Fruit fly (Drosophila melanogaster) whole organism, embryonic: ENCODE measurements around the gene CG16903.

ENCODE experiments used
- CG10654 ChIP-seq: fragments of 200-800 bp; sonication (Bioruptor generic); optimal IDR thresholded peaks from 2 replicates; lab custom pipeline; 2016; ENCODE audit warnings: missing biosample characterization, missing genetic modification characterization
- CG11456 ChIP-seq: fragments of 200-800 bp; sonication (Bioruptor generic); IDR thresholded peaks from 3 replicates; pipeline ENCODE4 v1.3.6; 2022; ENCODE audit warnings: missing biosample characterization, missing genetic modification characterization
- CG11560 ChIP-seq: fragments of 200-800 bp; sonication (Bioruptor generic); IDR thresholded peaks from 3 replicates; pipeline ENCODE4 v1.3.6; 2022; ENCODE audit warnings: missing biosample characterization, missing genetic modification characterization
- CG13123 ChIP-seq: fragments of 200-800 bp; sonication (Bioruptor generic); optimal IDR thresholded peaks from 2 replicates; lab custom pipeline; 2016; ENCODE audit warnings: missing biosample characterization, missing genetic modification characterization
- CG14710 ChIP-seq: fragments of 200-800 bp; sonication (Bioruptor generic); optimal IDR thresholded peaks from 3 replicates; lab custom pipeline; 2019; ENCODE audit warnings: missing biosample characterization, mild to moderate bottlenecking, missing genetic modification characterization, moderate library complexity
- CG15073 ChIP-seq: fragments of 200-800 bp; sonication (Bioruptor generic); optimal IDR thresholded peaks from 2 replicates; lab custom pipeline; 2016; ENCODE audit warnings: missing biosample characterization, missing genetic modification characterization
- CG16863 ChIP-seq: fragments of 200-800 bp; sonication (Bioruptor generic); optimal IDR thresholded peaks from 3 replicates; lab custom pipeline; 2016; ENCODE audit warnings: missing biosample characterization, missing genetic modification characterization
- CG1832 ChIP-seq: fragments of 200-800 bp; sonication (Bioruptor generic); optimal IDR thresholded peaks from 2 replicates; lab custom pipeline; 2017; ENCODE audit warnings: missing biosample characterization, mild to moderate bottlenecking, missing genetic modification characterization, inconsistent platforms
- CG33213 ChIP-seq: fragments of 200-800 bp; sonication (Bioruptor generic); optimal IDR thresholded peaks from 3 replicates; lab custom pipeline; 2016; ENCODE audit warnings: missing biosample characterization, missing genetic modification characterization
- CG4282 ChIP-seq: fragments of 200-800 bp; sonication (Bioruptor generic); optimal IDR thresholded peaks from 2 replicates; lab custom pipeline; 2016; ENCODE audit warnings: missing biosample characterization, missing genetic modification characterization
- CG4854 ChIP-seq: fragments of 200-800 bp; sonication (Bioruptor generic); optimal IDR thresholded peaks from 2 replicates; lab custom pipeline; 2016; ENCODE audit warnings: missing biosample characterization, missing genetic modification characterization, inconsistent platforms
- CG6813 ChIP-seq: fragments of 200-800 bp; sonication (Bioruptor generic); optimal IDR thresholded peaks from 2 replicates; lab custom pipeline; 2017; ENCODE audit warnings: missing biosample characterization, missing genetic modification characterization, mild to moderate bottlenecking, moderate library complexity, missing genetic modification reagents
- CG7839 ChIP-seq: fragments of 200-800 bp; sonication (Bioruptor generic); optimal IDR thresholded peaks from 3 replicates; lab custom pipeline; 2018; ENCODE audit warnings: missing biosample characterization, mild to moderate bottlenecking, missing genetic modification characterization, moderate library complexity
- CG8290 ChIP-seq, 3 experiments: fragments of 200-800 bp; sonication (Bioruptor generic); optimal IDR thresholded peaks; 2 replicates each; lab custom pipeline; 2016 to 2019; ENCODE audit warnings: missing biosample characterization in 3 of 3, missing genetic modification characterization in 3 of 3, mild to moderate bottlenecking in 2 of 3, moderate library complexity in 1 of 3
- Chrac-16 ChIP-seq: fragments of 200-800 bp; sonication (Bioruptor generic); optimal IDR thresholded peaks from 3 replicates; lab custom pipeline; 2016; ENCODE audit warnings: missing biosample characterization, missing genetic modification characterization
- CoRest ChIP-seq: fragments of 200-800 bp; sonication (Bioruptor generic); optimal IDR thresholded peaks from 3 replicates; lab custom pipeline; 2018; ENCODE audit warnings: missing biosample characterization, mild to moderate bottlenecking, missing genetic modification characterization, moderate library complexity
- Dbx ChIP-seq: fragments of 200-800 bp; sonication (Bioruptor generic); IDR thresholded peaks from 3 replicates; pipeline ENCODE4 v1.3.6; 2022; ENCODE audit warnings: missing biosample characterization, missing genetic modification characterization
- Dfd ChIP-seq, 2 experiments: fragments of >200 bp; optimal IDR thresholded peaks; 2 replicates each; lab custom pipeline; 2017; ENCODE audit warnings: missing biosample characterization in 2 of 2, missing genetic modification characterization in 2 of 2
- Dip3 ChIP-seq: fragments of 200-800 bp; sonication (Bioruptor generic); optimal IDR thresholded peaks from 3 replicates; lab custom pipeline; 2016; ENCODE audit warnings: missing biosample characterization, missing genetic modification characterization
- Dp ChIP-seq: fragments of 200-800 bp; sonication (Bioruptor generic); optimal IDR thresholded peaks from 2 replicates; lab custom pipeline; 2018; ENCODE audit warnings: missing biosample characterization, mild to moderate bottlenecking, missing genetic modification characterization, moderate library complexity
- Eip74EF ChIP-seq, 2 experiments: fragments of 200-800 bp in 1 of 2; fragments of >200 bp in 1 of 2; sonication (Bioruptor generic) in 1 of 2; optimal IDR thresholded peaks; 2 replicates each; lab custom pipeline; 2017 to 2019; ENCODE audit warnings: missing biosample characterization in 2 of 2, missing genetic modification characterization in 2 of 2, mild to moderate bottlenecking in 1 of 2, moderate library complexity in 1 of 2
- Fer3 ChIP-seq: fragments of 200-800 bp; sonication (Bioruptor generic); optimal IDR thresholded peaks from 2 replicates; lab custom pipeline; 2018; ENCODE audit warnings: missing biosample characterization, mild to moderate bottlenecking, missing genetic modification characterization, moderate library complexity
- Gsc ChIP-seq: fragments of 200-800 bp; sonication (Bioruptor generic); IDR thresholded peaks from 2 replicates; pipeline ENCODE4 v1.3.6; 2022; ENCODE audit warnings: missing biosample characterization, missing genetic modification characterization
- Hmr ChIP-seq: fragments of 200-800 bp; sonication (Bioruptor generic); optimal IDR thresholded peaks from 3 replicates; lab custom pipeline; 2017; ENCODE audit warnings: mild to moderate bottlenecking, missing biosample characterization, missing genetic modification reagents, missing genetic modification characterization
- Hr78 ChIP-seq, 2 experiments: fragments of 200-800 bp in 1 of 2; fragments of >200 bp in 1 of 2; sonication (Bioruptor generic) in 1 of 2; optimal IDR thresholded peaks; 2 replicates each; lab custom pipeline; 2017 to 2019; ENCODE audit warnings: missing biosample characterization in 2 of 2, missing genetic modification characterization in 2 of 2, mild to moderate bottlenecking in 1 of 2, moderate library complexity in 1 of 2
- MESR4 ChIP-seq: fragments of 200-800 bp; sonication (Bioruptor generic); optimal IDR thresholded peaks from 2 replicates; lab custom pipeline; 2018; ENCODE audit warnings: missing biosample characterization, mild to moderate bottlenecking, missing genetic modification characterization, moderate library complexity
- NFAT ChIP-seq: fragments of 200-800 bp; sonication (Bioruptor generic); IDR thresholded peaks from 2 replicates; pipeline ENCODE4 v1.3.6; 2022; ENCODE audit warnings: missing biosample characterization, missing genetic modification characterization
- Ravus ChIP-seq: fragments of 200-800 bp; sonication (Bioruptor generic); IDR thresholded peaks from 2 replicates; pipeline ENCODE4 v1.3.6; 2022; ENCODE audit warnings: missing biosample characterization, missing genetic modification characterization
- Six4 ChIP-seq: fragments of 200-800 bp; sonication (Bioruptor generic); optimal IDR thresholded peaks from 2 replicates; lab custom pipeline; 2016; ENCODE audit warnings: missing biosample characterization, missing genetic modification characterization
- Trl ChIP-seq, 3 experiments: fragments of >200 bp in 2 of 3; fragments of 200-800 bp in 1 of 3; sonication (Bioruptor generic) in 1 of 3; optimal IDR thresholded peaks; 2 replicates in 1 of 3; 3 replicates in 2 of 3; lab custom pipeline; 2016 to 2017; ENCODE audit warnings: missing biosample characterization in 1 of 3, missing genetic modification characterization in 1 of 3
- abd-A ChIP-seq: fragments of 200-800 bp; sonication (Bioruptor generic); optimal IDR thresholded peaks from 3 replicates; lab custom pipeline; 2019; ENCODE audit warnings: missing biosample characterization, mild to moderate bottlenecking, missing genetic modification characterization, moderate library complexity
- amos ChIP-seq: fragments of 200-800 bp; sonication (Bioruptor generic); IDR thresholded peaks from 2 replicates; pipeline ENCODE4 v1.3.6; 2022; ENCODE audit warnings: missing biosample characterization, missing genetic modification characterization; ENCODE audit not compliant: partially characterized antibody
- ase ChIP-seq: fragments of 200-800 bp; sonication (Bioruptor generic); IDR thresholded peaks from 3 replicates; pipeline ENCODE4 v1.3.6; 2022; ENCODE audit warnings: missing biosample characterization, missing genetic modification characterization
- chif ChIP-seq, 2 experiments: fragments of 200-800 bp; sonication (Bioruptor generic); optimal IDR thresholded peaks; 3 replicates each; lab custom pipeline; 2016; ENCODE audit warnings: missing biosample characterization in 2 of 2, missing genetic modification characterization in 2 of 2
- ci ChIP-seq: fragments of 200-800 bp; sonication (Bioruptor generic); IDR thresholded peaks from 3 replicates; pipeline ENCODE4 v1.3.6; 2022; ENCODE audit warnings: missing biosample characterization, missing genetic modification characterization
- croc ChIP-seq: fragments of 200-800 bp; sonication (Bioruptor generic); conservative IDR thresholded peaks from 3 replicates; pipeline ENCODE4 v1.3.6; 2022; ENCODE audit warnings: missing biosample characterization, missing genetic modification characterization
- dati ChIP-seq: fragments of 200-800 bp; sonication (Bioruptor generic); IDR thresholded peaks from 2 replicates; pipeline ENCODE4 v1.3.6; 2022; ENCODE audit warnings: missing biosample characterization, missing genetic modification characterization
- disco-r ChIP-seq: fragments of 200-800 bp; sonication (Bioruptor generic); optimal IDR thresholded peaks from 2 replicates; lab custom pipeline; 2016; ENCODE audit warnings: missing biosample characterization, missing genetic modification characterization
- en ChIP-seq: fragments of 200-800 bp; sonication (Bioruptor generic); optimal IDR thresholded peaks from 2 replicates; lab custom pipeline; 2016; ENCODE audit warnings: missing biosample characterization, missing genetic modification characterization
- esg ChIP-seq: fragments of 200-800 bp; sonication (Bioruptor generic); conservative IDR thresholded peaks from 2 replicates; pipeline ENCODE4 v1.3.6; 2022; ENCODE audit warnings: missing biosample characterization, missing genetic modification characterization
- fru ChIP-seq: fragments of >200 bp; optimal IDR thresholded peaks from 2 replicates; lab custom pipeline; 2017
- hbn ChIP-seq: fragments of 200-800 bp; sonication (Bioruptor generic); IDR thresholded peaks from 2 replicates; pipeline ENCODE4 v1.3.6; 2022; ENCODE audit warnings: missing biosample characterization, missing genetic modification characterization; ENCODE audit not compliant: partially characterized antibody
- ken ChIP-seq: fragments of 200-800 bp; sonication (Bioruptor generic); IDR thresholded peaks from 3 replicates; pipeline ENCODE4 v1.3.6; 2022; ENCODE audit warnings: missing biosample characterization, missing genetic modification characterization
- pb ChIP-seq: fragments of 200-800 bp; sonication (Bioruptor generic); optimal IDR thresholded peaks from 3 replicates; lab custom pipeline; 2016; ENCODE audit warnings: missing biosample characterization, missing genetic modification characterization
- pita ChIP-seq: fragments of 200-800 bp; sonication (Bioruptor generic); optimal IDR thresholded peaks from 2 replicates; lab custom pipeline; 2017; ENCODE audit warnings: missing biosample characterization, mild to moderate bottlenecking, missing genetic modification characterization
- stwl ChIP-seq: fragments of 200-800 bp; sonication (Bioruptor generic); optimal IDR thresholded peaks from 3 replicates; lab custom pipeline; 2018; ENCODE audit warnings: missing biosample characterization, mild to moderate bottlenecking, missing genetic modification characterization, moderate library complexity
- z ChIP-seq: fragments of 200-800 bp; sonication (Bioruptor generic); IDR thresholded peaks from 3 replicates; pipeline ENCODE4 v1.3.6; 2022; ENCODE audit warnings: missing biosample characterization, missing genetic modification characterization
- zfh2 ChIP-seq: fragments of 200-800 bp; sonication (Bioruptor generic); optimal IDR thresholded peaks from 2 replicates; lab custom pipeline; 2016; ENCODE audit warnings: missing biosample characterization, missing genetic modification characterization

Gene CG16903

dm6 chrX:2094072-2094761 is 14.0 kb upstream of the CG16903 start, which contains the start of gene csw:
TSS of gene csw (plus strand) at chrX:2094234.
- peak; percentile 54 for TF ChIP-seq stwl (tag; lab: Kevin White, UChicago)
- TF ChIP-seq ci (GFP tag; lab: Robert Waterston, UW), result peak; percentile 65; the same call in 1 of the 3 replicates
- no peak for TF ChIP-seq esg (GFP tag; lab: Robert Waterston, UW)
- TF ChIP-seq Ravus (GFP tag; lab: Robert Waterston, UW), result no peak
- TF ChIP-seq CG33213 (GFP tag; lab: Kevin White, UChicago), result peak; percentile 87
- TF ChIP-seq Trl (optimal IDR thresholded peaks at IDR 0.05; lab: Kevin White, UChicago), result peak; percentile 12 to 72
- peak; percentile 39 for TF ChIP-seq Trl (GFP tag; optimal IDR thresholded peaks at IDR 0.05; lab: Kevin White, UChicago)
- TF ChIP-seq CG4854 (GFP tag; lab: Kevin White, UChicago), result peak; percentile 7
- no peak for TF ChIP-seq Eip74EF (GFP tag; optimal IDR thresholded peaks at IDR 0.05; lab: Kevin White, UChicago)
- TF ChIP-seq Hr78 (GFP tag; optimal IDR thresholded peaks at IDR 0.05; lab: Kevin White, UChicago), result no peak
- peak; percentile 18 for TF ChIP-seq Chrac-16 (GFP tag; lab: Kevin White, UChicago)
- TF ChIP-seq hbn (GFP tag; lab: Robert Waterston, UW), result no peak
- TF ChIP-seq abd-A (tag; lab: Kevin White, UChicago), result peak; percentile 0
- no peak for TF ChIP-seq pb (GFP tag; lab: Kevin White, UChicago)
- TF ChIP-seq CoRest (tag; lab: Kevin White, UChicago), result peak; percentile 57
- TF ChIP-seq Dbx (GFP tag; lab: Robert Waterston, UW), result peak; percentile 53; the same call in 2 of the 3 replicates
- peak; percentile 65 for TF ChIP-seq CG14710 (tag; lab: Kevin White, UChicago)
- peak; percentile 63 for TF ChIP-seq zfh2
- no peak for TF ChIP-seq ase
- TF ChIP-seq Dp (GFP tag; lab: Kevin White, UChicago), result peak; percentile 75
- no peak for TF ChIP-seq Gsc
- peak; percentile 72; the same call in 2 of the 3 replicates for TF ChIP-seq ken (GFP tag; lab: Robert Waterston, UW)
- TF ChIP-seq chif (GFP tag; optimal IDR thresholded peaks at IDR 0.05; lab: Kevin White, UChicago), result peak; percentile 0 to 54
- peak; percentile 87 for TF ChIP-seq Hmr (GFP tag; lab: Kevin White, UChicago)
- no peak for TF ChIP-seq croc (GFP tag; lab: Robert Waterston, UW)
- peak; percentile 58; the same call in 1 of the 2 replicates for TF ChIP-seq amos (GFP tag; lab: Robert Waterston, UW)
- peak; percentile 91 for TF ChIP-seq MESR4
- no peak for TF ChIP-seq Dfd (GFP tag; optimal IDR thresholded peaks at IDR 0.05; lab: Kevin White, UChicago)
- TF ChIP-seq disco-r (GFP tag; lab: Kevin White, UChicago), result peak; percentile 32
- 0 out of 2 replicates have a peak, but pooled peaks have one; percentile 14 for TF ChIP-seq NFAT (GFP tag; lab: Robert Waterston, UW)
- peak; percentile 17 for TF ChIP-seq CG7839 (tag; lab: Kevin White, UChicago)
- no peak for TF ChIP-seq fru (lab: Kevin White, UChicago)
- TF ChIP-seq CG11456, result 0 out of 3 replicates have a peak, but pooled peaks have one; percentile 21
- no peak for TF ChIP-seq CG6813 (GFP tag; lab: Kevin White, UChicago)
- 0 out of 3 replicates have a peak, but pooled peaks have one; percentile 15 for TF ChIP-seq CG11560 (tag; lab: Robert Waterston, UW)
- peak; percentile 31 for TF ChIP-seq CG4282 (GFP tag; lab: Kevin White, UChicago)
- peak; percentile 3 for TF ChIP-seq Dip3 (GFP tag; lab: Kevin White, UChicago)
- no peak for TF ChIP-seq en
- TF ChIP-seq z (GFP tag; lab: Robert Waterston, UW), result no peak
- TF ChIP-seq CG16863 (GFP tag; lab: Kevin White, UChicago), result no peak
- TF ChIP-seq Fer3, result peak; percentile 19
- no peak for TF ChIP-seq dati (GFP tag; lab: Robert Waterston, UW)
- TF ChIP-seq CG10654 (GFP tag; lab: Kevin White, UChicago), result no peak
- TF ChIP-seq Six4 (GFP tag; lab: Kevin White, UChicago), result no peak
- peak; percentile 93 for TF ChIP-seq pita (GFP tag; lab: Kevin White, UChicago)
- TF ChIP-seq CG8290 (GFP tag; optimal IDR thresholded peaks at IDR 0.05; lab: Kevin White, UChicago), result peak; percentile 38
- peak in 1 of 2 experiments; percentile 78 for TF ChIP-seq CG8290 (tag; optimal IDR thresholded peaks at IDR 0.05; lab: Kevin White, UChicago)
- no peak for TF ChIP-seq CG13123 (GFP tag; lab: Kevin White, UChicago)
- TF ChIP-seq CG15073 (GFP tag; lab: Kevin White, UChicago), result no peak
- no peak for TF ChIP-seq CG1832 (GFP tag; lab: Kevin White, UChicago)
